Worm (Caenorhabditis elegans) whole organism, L4 larva: ENCODE results near the gene T14B4.8.

Experiments
- R02D3.7 ChIP-seq: fragments of 150-350 bp; sonication (generic microtip); optimal IDR thresholded peaks from 3 replicates; lab custom pipeline; 2014; ENCODE audit warnings: missing biosample characterization, missing genetic modification characterization
- dmd-8 ChIP-seq: fragments of 200-800 bp; sonication (Bioruptor generic); IDR thresholded peaks from 2 replicates; pipeline ENCODE4 v1.3.6; 2022; ENCODE audit warnings: missing genetic modification characterization, missing compliant biosample characterization
- lin-15B ChIP-seq: fragments of 150-350 bp; sonication (generic microtip); optimal IDR thresholded peaks from 3 replicates; lab custom pipeline; 2014; ENCODE audit warnings: missing biosample characterization, missing genetic modification characterization
- lir-3 ChIP-seq: sonication (generic microtip); optimal IDR thresholded peaks from 2 replicates; lab custom pipeline; 2016; ENCODE audit warnings: mild to moderate bottlenecking, missing genetic modification characterization, missing compliant biosample characterization
- mdl-1 ChIP-seq, 2 experiments: fragments of 150-350 bp in 1 of 2; sonication (generic microtip) in 1 of 2; optimal IDR thresholded peaks; 2 replicates each; lab custom pipeline; 2014 to 2017; ENCODE audit warnings: missing biosample characterization in 2 of 2, missing genetic modification characterization in 2 of 2
- mes-2 ChIP-seq: sonication (generic microtip); optimal IDR thresholded peaks from 2 replicates; lab custom pipeline; 2016; ENCODE audit warnings: missing genotype, mild to moderate bottlenecking, missing genetic modification characterization, missing compliant biosample characterization; ENCODE audit not compliant: poor library complexity, severe bottlenecking
- nhr-25 ChIP-seq: sonication (generic microtip); optimal IDR thresholded peaks from 2 replicates; lab custom pipeline; 2017; ENCODE audit warnings: missing genetic modification characterization, mild to moderate bottlenecking, missing compliant biosample characterization, antibody characterized with exemption, moderate library complexity, borderline replicate concordance; ENCODE audit not compliant: insufficient read depth
- nhr-6 ChIP-seq: fragments of 150-350 bp; optimal IDR thresholded peaks from 2 replicates; lab custom pipeline; 2014; ENCODE audit warnings: missing biosample characterization, missing genetic modification characterization
- nhr-77 ChIP-seq: fragments of 150-350 bp; optimal IDR thresholded peaks from 2 replicates; lab custom pipeline; 2014; ENCODE audit warnings: missing biosample characterization, missing genetic modification characterization
- pqm-1 ChIP-seq: sonication (generic microtip); optimal IDR thresholded peaks from 2 replicates; lab custom pipeline; 2017; ENCODE audit warnings: missing biosample characterization, missing genetic modification characterization
- unc-39 ChIP-seq: sonication (generic microtip); optimal IDR thresholded peaks from 2 replicates; lab custom pipeline; 2017; ENCODE audit warnings: missing biosample characterization, missing genetic modification characterization

- TF ChIP-seq lir-3 (tag; lab: Kevin White, UChicago) (no peak), mes-2 (tag; lab: Kevin White, UChicago) (peak; percentile 94), unc-39 (tag; lab: Kevin White, UChicago) (no peak), R02D3.7 (tag; lab: Kevin White, UChicago) (no peak), nhr-77 (tag; lab: Kevin White, UChicago) (peak; percentile 77), lin-15B (tag; lab: Kevin White, UChicago) (no peak), dmd-8 (GFP tag; lab: Robert Waterston, UW) (no peak), nhr-6 (tag; lab: Kevin White, UChicago) (peak; percentile 75), pqm-1 (tag; lab: Kevin White, UChicago) (no peak), nhr-25 (tag; lab: Kevin White, UChicago) (no peak), mdl-1 (tag; optimal IDR thresholded peaks at IDR 0.05; lab: Kevin White, UChicago) (no peak)
Observed at ce11 chrII:6734674-6735073, 5.5 kb upstream of the T14B4.8 start, which contains the start of gene T14B4.3.
